Worm (Caenorhabditis elegans): Measurements from ENCODE around the gene nrde-1.
A peak's percentile ranks its signal among the peaks of the same experiment; 100 is the strongest.

ce11 chrIII:3677378-3677777, 35.9 kb upstream of the nrde-1 start:
- TF ChIP-seq spr-1 (tag; optimal IDR thresholded peaks at IDR 0.05) (no peak), nhr-28 (tag; optimal IDR thresholded peaks at IDR 0.05) (no peak), ceh-28 (tag; optimal IDR thresholded peaks at IDR 0.05) (peak; percentile 67), nhr-77 (tag; optimal IDR thresholded peaks at IDR 0.05) (no peak), zfp-2 (tag; optimal IDR thresholded peaks at IDR 0.05) (no peak), php-3 (GFP tag; IDR thresholded peaks at IDR 0.05) (no peak), lsy-2 (tag; optimal IDR thresholded peaks at IDR 0.05) (peak; percentile 60 to 81), fos-1 (tag; optimal IDR thresholded peaks at IDR 0.05) (no peak), ceh-62 (tag; optimal IDR thresholded peaks at IDR 0.05) (no peak)

All from whole organism, L4 larva.